Worm (Caenorhabditis elegans) whole organism, mixed stage, embryonic: Measurements from ENCODE around the gene C18D11.3.

Source experiments
- bed-3 ChIP-seq: fragments of 200-800 bp; sonication (Bioruptor generic); optimal IDR thresholded peaks from 3 replicates; lab custom pipeline; 2018; ENCODE audit warnings: mild to moderate bottlenecking, missing genetic modification characterization, moderate library complexity, missing compliant biosample characterization
- blmp-1 ChIP-seq: fragments of 150-350 bp; optimal IDR thresholded peaks from 2 replicates; lab custom pipeline; 2014; ENCODE audit warnings: missing biosample characterization, missing genetic modification characterization
- ceh-39 ChIP-seq: fragments of 150-350 bp; optimal IDR thresholded peaks from 2 replicates; lab custom pipeline; 2014; ENCODE audit warnings: missing biosample characterization, missing genetic modification characterization
- ceh-43 ChIP-seq: fragments of 200-800 bp; sonication (Bioruptor generic); optimal IDR thresholded peaks from 2 replicates; lab custom pipeline; 2018; ENCODE audit warnings: mild to moderate bottlenecking, missing genetic modification characterization, moderate library complexity, missing compliant biosample characterization
- ceh-83 ChIP-seq: fragments of 200-800 bp; sonication (Bioruptor generic); optimal IDR thresholded peaks from 2 replicates; lab custom pipeline; 2018; ENCODE audit warnings: mild to moderate bottlenecking, missing genetic modification characterization, missing compliant biosample characterization
- ces-1 ChIP-seq: fragments of 150-350 bp; optimal IDR thresholded peaks from 2 replicates; lab custom pipeline; 2014; ENCODE audit warnings: missing biosample characterization, missing genetic modification reagents, missing genetic modification characterization
- cnd-1 ChIP-seq: fragments of 200-800 bp; sonication (Bioruptor generic); optimal IDR thresholded peaks from 2 replicates; lab custom pipeline; 2018; ENCODE audit warnings: mild to moderate bottlenecking, missing genetic modification characterization, missing compliant biosample characterization
- drap-1 ChIP-seq: fragments of 200-800 bp; sonication (Bioruptor generic); optimal IDR thresholded peaks from 3 replicates; lab custom pipeline; 2018; ENCODE audit warnings: mild to moderate bottlenecking, missing genetic modification characterization, missing compliant biosample characterization
- elt-1 ChIP-seq: sonication (generic microtip); optimal IDR thresholded peaks from 2 replicates; lab custom pipeline; 2017; ENCODE audit warnings: missing genetic modification characterization, mild to moderate bottlenecking, missing compliant biosample characterization, antibody characterized with exemption, moderate library complexity, borderline replicate concordance; ENCODE audit not compliant: insufficient read depth
- elt-3 ChIP-seq: fragments of 150-350 bp; optimal IDR thresholded peaks from 2 replicates; lab custom pipeline; 2014; ENCODE audit warnings: missing biosample characterization, missing genetic modification characterization
- flh-1 ChIP-seq: fragments of 200-800 bp; sonication (Bioruptor generic); optimal IDR thresholded peaks from 2 replicates; lab custom pipeline; 2018; ENCODE audit warnings: mild to moderate bottlenecking, missing genetic modification characterization, moderate library complexity, missing compliant biosample characterization
- ham-2 ChIP-seq: fragments of 200-800 bp; sonication (Bioruptor generic); optimal IDR thresholded peaks from 2 replicates; lab custom pipeline; 2018; ENCODE audit warnings: mild to moderate bottlenecking, missing genetic modification characterization, missing compliant biosample characterization
- hlh-1 ChIP-seq: fragments of 150-350 bp; optimal IDR thresholded peaks from 2 replicates; lab custom pipeline; 2014; ENCODE audit warnings: missing biosample characterization, missing genetic modification reagents, missing genetic modification characterization
- lin-13 ChIP-seq: fragments of 150-350 bp; optimal IDR thresholded peaks from 2 replicates; lab custom pipeline; 2014; ENCODE audit warnings: missing biosample characterization, missing genetic modification characterization
- lin-32 ChIP-seq: fragments of 200-800 bp; sonication (Bioruptor generic); optimal IDR thresholded peaks from 2 replicates; lab custom pipeline; 2018; ENCODE audit warnings: mild to moderate bottlenecking, missing genetic modification characterization, missing compliant biosample characterization
- lsy-2 ChIP-seq: fragments of 150-350 bp; optimal IDR thresholded peaks from 2 replicates; lab custom pipeline; 2014; ENCODE audit warnings: missing biosample characterization, missing genetic modification characterization
- mab-5 ChIP-seq: fragments of 150-350 bp; optimal IDR thresholded peaks from 2 replicates; lab custom pipeline; 2014; ENCODE audit warnings: missing biosample characterization, missing genetic modification characterization
- mep-1 ChIP-seq: fragments of 150-350 bp; optimal IDR thresholded peaks from 2 replicates; lab custom pipeline; 2017; ENCODE audit warnings: missing biosample characterization, missing genetic modification reagents, missing genetic modification characterization, inconsistent platforms
- mls-2 ChIP-seq: sonication (generic microtip); optimal IDR thresholded peaks from 2 replicates; lab custom pipeline; 2016; ENCODE audit warnings: mild to moderate bottlenecking, missing genetic modification characterization, moderate library complexity, missing compliant biosample characterization
- nhr-12 ChIP-seq: fragments of 150-350 bp; optimal IDR thresholded peaks from 2 replicates; lab custom pipeline; 2014; ENCODE audit warnings: missing biosample characterization, missing genetic modification characterization
- nhr-2 ChIP-seq: fragments of 150-350 bp; optimal IDR thresholded peaks from 2 replicates; lab custom pipeline; 2014; ENCODE audit warnings: missing biosample characterization, missing genetic modification characterization
- nhr-237 ChIP-seq: fragments of 150-350 bp; optimal IDR thresholded peaks from 2 replicates; lab custom pipeline; 2014; ENCODE audit warnings: missing biosample characterization, missing genetic modification characterization
- nhr-76 ChIP-seq: sonication (generic microtip); optimal IDR thresholded peaks from 2 replicates; lab custom pipeline; 2017; ENCODE audit warnings: missing biosample characterization, missing genetic modification characterization
- pha-4 ChIP-seq: fragments of 150-350 bp; optimal IDR thresholded peaks from 2 replicates; lab custom pipeline; 2018; ENCODE audit warnings: missing biosample characterization, missing genetic modification reagents, missing genetic modification characterization
- sem-2 ChIP-seq: fragments of 200-800 bp; sonication (Bioruptor generic); optimal IDR thresholded peaks from 2 replicates; lab custom pipeline; 2018; ENCODE audit warnings: mild to moderate bottlenecking, missing genetic modification characterization, missing compliant biosample characterization
- snpc-4 ChIP-seq: fragments of 150-350 bp; optimal IDR thresholded peaks from 2 replicates; lab custom pipeline; 2014; ENCODE audit warnings: missing biosample characterization, missing genetic modification characterization
- sptf-1 ChIP-seq: sonication (generic microtip); optimal IDR thresholded peaks from 2 replicates; lab custom pipeline; 2017; ENCODE audit warnings: mild to moderate bottlenecking, missing genetic modification characterization, moderate library complexity, missing compliant biosample characterization
- tbx-8 ChIP-seq: fragments of 200-800 bp; sonication (Bioruptor generic); optimal IDR thresholded peaks from 2 replicates; lab custom pipeline; 2018; ENCODE audit warnings: mild to moderate bottlenecking, missing genetic modification characterization, moderate library complexity, missing compliant biosample characterization
- unc-39 ChIP-seq: fragments of 150-350 bp; optimal IDR thresholded peaks from 2 replicates; lab custom pipeline; 2014; ENCODE audit warnings: missing biosample characterization, missing genetic modification characterization
- zip-8 ChIP-seq: fragments of 150-350 bp; optimal IDR thresholded peaks from 2 replicates; lab custom pipeline; 2014; ENCODE audit warnings: missing biosample characterization, missing genetic modification characterization

C18D11.3 gene

DNA sequence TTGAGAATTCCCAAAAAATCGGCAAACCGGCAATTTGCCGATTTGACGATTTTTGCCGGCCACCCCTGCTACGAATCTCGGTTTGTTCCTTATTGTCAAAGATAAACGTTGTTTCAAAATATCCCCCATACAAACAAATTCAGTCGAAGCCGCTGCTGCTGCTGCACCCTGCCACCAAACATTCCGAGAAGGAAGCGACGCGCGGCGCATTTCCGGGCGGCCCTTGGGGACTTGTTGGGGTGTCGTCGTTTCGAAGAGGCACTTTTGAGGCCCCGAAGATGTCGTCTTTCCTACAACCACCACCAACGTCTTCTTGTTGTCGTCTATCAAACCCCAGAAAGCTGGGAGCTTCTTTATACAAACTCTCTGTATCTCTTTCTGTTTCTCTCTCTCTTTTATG, 28.9 kb upstream of the C18D11.3 start:
- TF ChIP-seq sptf-1 (tag; lab: Kevin White, UChicago) (peak; percentile 4), unc-39 (tag; lab: Kevin White, UChicago) (no peak)

ce11 chrIII:11795448-11795847, 27.8 kb upstream of the C18D11.3 start, which contains the start of gene twk-39:
TSS of gene twk-39 (plus strand) at chrIII:11795748.
- no peak for TF ChIP-seq mls-2 (tag; lab: Kevin White, UChicago)
- no peak for TF ChIP-seq nhr-12 (tag; lab: Kevin White, UChicago)
- no peak for TF ChIP-seq nhr-76 (tag; lab: Kevin White, UChicago)
- TF ChIP-seq blmp-1 (tag; lab: Kevin White, UChicago) = no peak
- TF ChIP-seq lsy-2 (tag; lab: Kevin White, UChicago) = no peak
- TF ChIP-seq tbx-8 (GFP tag; lab: Kevin White, UChicago) = no peak
- TF ChIP-seq, all 35 proteins: peak for 0

DNA sequence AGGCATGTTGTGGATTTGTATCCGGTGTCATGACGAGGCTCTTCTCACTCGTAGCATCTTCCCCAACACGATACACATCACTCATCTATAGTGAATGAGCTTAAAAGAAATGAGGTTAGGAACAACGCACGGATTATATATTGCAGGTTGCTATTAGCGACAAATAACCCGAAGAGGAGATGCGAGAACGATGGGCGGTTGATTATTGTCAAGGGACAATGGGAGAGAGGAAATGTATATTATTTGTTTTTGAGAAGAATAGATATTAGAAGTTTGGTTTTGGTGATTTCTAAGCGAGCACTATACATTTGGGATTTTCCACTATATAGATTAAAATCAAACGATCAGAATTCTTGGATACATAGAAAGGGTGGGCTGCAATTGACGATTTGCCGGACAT, 16.6 kb upstream of the C18D11.3 start, which contains the start of gene C18D11.7:
Gene C18D11.7, minus strand, starts transcription at position 101 of the 400 bp plus-strand sequence.
- TF ChIP-seq ceh-43 (no peak), sem-2 (GFP tag; lab: Kevin White, UChicago) (no peak), nhr-237 (tag; lab: Kevin White, UChicago) (no peak), snpc-4 (tag; lab: Kevin White, UChicago) (no peak), nhr-12 (tag; lab: Kevin White, UChicago) (no peak), lin-32 (GFP tag; lab: Kevin White, UChicago) (no peak), ham-2 (GFP tag; lab: Kevin White, UChicago) (no peak), elt-3 (tag; lab: Kevin White, UChicago) (no peak), ces-1 (GFP tag; lab: Kevin White, UChicago) (no peak), nhr-2 (tag; lab: Kevin White, UChicago) (no peak), mab-5 (no peak), drap-1 (GFP tag; lab: Kevin White, UChicago) (no peak)
- TF ChIP-seq, all 35 proteins: peak for 0

- TF ChIP-seq sptf-1 (tag; lab: Kevin White, UChicago) (no peak), drap-1 (GFP tag; lab: Kevin White, UChicago) (no peak), mab-5 (no peak), bed-3 (GFP tag; lab: Kevin White, UChicago) (no peak), flh-1 (GFP tag; lab: Kevin White, UChicago) (no peak), ceh-39 (tag; lab: Kevin White, UChicago) (no peak), ceh-43 (no peak), nhr-12 (tag; lab: Kevin White, UChicago) (no peak), nhr-2 (tag; lab: Kevin White, UChicago) (no peak), mep-1 (tag; lab: Kevin White, UChicago) (no peak), pha-4 (tag; lab: Kevin White, UChicago) (no peak), elt-1 (no peak), lin-13 (tag; lab: Kevin White, UChicago) (no peak), lsy-2 (tag; lab: Kevin White, UChicago) (no peak), ceh-83 (GFP tag; lab: Kevin White, UChicago) (no peak), hlh-1 (tag; lab: Kevin White, UChicago) (no peak), cnd-1 (tag; lab: Kevin White, UChicago) (no peak)
- TF ChIP-seq, all 35 proteins: peak for 0
Measured at ce11 chrIII:11807418-11807817, 15.8 kb upstream of the C18D11.3 start, which contains the start of gene C18D11.10. TSS of gene C18D11.10 (plus strand) at chrIII:11807718.

- TF ChIP-seq nhr-76 (tag; lab: Kevin White, UChicago) (no peak), mab-5 (no peak), ceh-39 (tag; lab: Kevin White, UChicago) (no peak), ceh-83 (GFP tag; lab: Kevin White, UChicago) (no peak), nhr-2 (tag; lab: Kevin White, UChicago) (no peak), ceh-43 (no peak), zip-8 (tag; lab: Kevin White, UChicago) (no peak), sptf-1 (tag; lab: Kevin White, UChicago) (no peak), hlh-1 (tag; lab: Kevin White, UChicago) (no peak), tbx-8 (GFP tag; lab: Kevin White, UChicago) (no peak), mls-2 (tag; lab: Kevin White, UChicago) (no peak)
- TF ChIP-seq, all 35 proteins: peak for 0
Measured at ce11 chrIII:11808818-11809217, 14.4 kb upstream of the C18D11.3 start, which contains the start of gene C18D11.9. TSS of gene C18D11.9 (plus strand) at chrIII:11809118.
